ENCODE assay signal across 1 worm cellular context in genomic region chrII:6535957-6536424, ce11.
TF ChIP-seq lines count a peak whose summit lies in the region.

TSS of gene utp-20 (plus strand) at chrII:6536374.

TF ChIP-seq in whole organism, L1 larva, 84 proteins besides CTCF, POLR2A, EP300 and RAD21 (continued from another document):
- TF ChIP-seq elt-3 (tag; optimal IDR thresholded peaks at IDR 0.05; lab: Kevin White, UChicago) (peak in 1 of 6 experiments; percentile 35), ets-5 (GFP tag; IDR thresholded peaks at IDR 0.05; lab: Robert Waterston, UW) (no peak), nhr-20 (tag; optimal IDR thresholded peaks at IDR 0.05; lab: Kevin White, UChicago) (peak; percentile 46), zip-4 (GFP tag; optimal IDR thresholded peaks at IDR 0.05; lab: Kevin White, UChicago) (no peak), mdl-1 (tag; optimal IDR thresholded peaks at IDR 0.05; lab: Kevin White, UChicago) (peak in 1 of 2 experiments; percentile 10), lin-14 (GFP tag; optimal IDR thresholded peaks at IDR 0.05; lab: Kevin White, UChicago) (peak; percentile 60), nhr-11 (tag; optimal IDR thresholded peaks at IDR 0.05; lab: Kevin White, UChicago) (no peak), F16B12.6 (tag; optimal IDR thresholded peaks at IDR 0.05; lab: Kevin White, UChicago) (peak; percentile 30), unc-86 (tag; optimal IDR thresholded peaks at IDR 0.05; lab: Kevin White, UChicago) (no peak), unc-98 (GFP tag; IDR thresholded peaks at IDR 0.05; lab: Robert Waterston, UW) (no peak), C16A3.4 (tag; optimal IDR thresholded peaks at IDR 0.05; lab: Kevin White, UChicago) (peak; percentile 83), rnt-1 (tag; optimal IDR thresholded peaks at IDR 0.05; lab: Kevin White, UChicago) (peak; percentile 52), ces-1 (GFP tag; optimal IDR thresholded peaks at IDR 0.05; lab: Kevin White, UChicago) (peak; percentile 48), nhr-77 (tag; optimal IDR thresholded peaks at IDR 0.05; lab: Kevin White, UChicago) (no peak), nhr-47 (tag; optimal IDR thresholded peaks at IDR 0.05; lab: Kevin White, UChicago) (no peak), irx-1 (tag; optimal IDR thresholded peaks at IDR 0.05; lab: Kevin White, UChicago) (no peak), blmp-1 (tag; optimal IDR thresholded peaks at IDR 0.05; lab: Kevin White, UChicago) (peak; percentile 49), pag-3 (tag; optimal IDR thresholded peaks at IDR 0.05; lab: Kevin White, UChicago; ENCODE audit: borderline replicate concordance, insufficient read depth) (no peak), lsy-2 (tag; optimal IDR thresholded peaks at IDR 0.05; lab: Kevin White, UChicago) (peak; percentile 69 to 82), C34B4.2 (tag; optimal IDR thresholded peaks at IDR 0.05; lab: Kevin White, UChicago) (no peak), sup-37 (GFP tag; optimal IDR thresholded peaks at IDR 0.05; lab: Kevin White, UChicago) (no peak), ceh-82 (tag; optimal IDR thresholded peaks at IDR 0.05; lab: Kevin White, UChicago) (peak in 2 of 3 experiments; percentile 4 to 43), xbp-1 (tag; optimal IDR thresholded peaks at IDR 0.05; lab: Kevin White, UChicago) (peak; percentile 56), nhr-84 (tag; optimal IDR thresholded peaks at IDR 0.05; lab: Kevin White, UChicago) (no peak), tlp-1 (tag; optimal IDR thresholded peaks at IDR 0.05; lab: Kevin White, UChicago) (no peak), lin-35 (GFP tag; optimal IDR thresholded peaks at IDR 0.05; lab: Kevin White, UChicago) (peak; percentile 90 to 97), alr-1 (tag; optimal IDR thresholded peaks at IDR 0.05; lab: Kevin White, UChicago; ENCODE audit: borderline replicate concordance) (no peak), skn-1 (tag; optimal IDR thresholded peaks at IDR 0.05; lab: Kevin White, UChicago) (peak; percentile 59), dpl-1 (GFP tag; optimal IDR thresholded peaks at IDR 0.05; lab: Kevin White, UChicago) (peak; percentile 83 to 93 (median 92)), egl-27 (tag; optimal IDR thresholded peaks at IDR 0.05; lab: Kevin White, UChicago) (no peak), efl-1 (optimal IDR thresholded peaks at IDR 0.05; lab: Kevin White, UChicago) (peak; percentile 81 to 92), efl-1 (GFP tag; optimal IDR thresholded peaks at IDR 0.05 in 1 of 2; lab: Kevin White, UChicago) (peak; percentile 92 to 99), fkh-8 (tag; optimal IDR thresholded peaks at IDR 0.05; lab: Kevin White, UChicago) (peak; percentile 26), nhr-237 (tag; optimal IDR thresholded peaks at IDR 0.05; lab: Kevin White, UChicago) (no peak), lin-39 (tag; optimal IDR thresholded peaks at IDR 0.05; lab: Kevin White, UChicago) (peak; percentile 2), fkh-10 (GFP tag; optimal IDR thresholded peaks at IDR 0.05; lab: Kevin White, UChicago) (peak; percentile 3), hlh-17 (GFP tag; optimal IDR thresholded peaks at IDR 0.05; lab: Kevin White, UChicago; ENCODE audit: borderline replicate concordance) (no peak), lin-15B (tag; optimal IDR thresholded peaks at IDR 0.05; lab: Kevin White, UChicago) (peak; percentile 22), mef-2 (tag; optimal IDR thresholded peaks at IDR 0.05; lab: Kevin White, UChicago) (no peak), fkh-4 (tag; optimal IDR thresholded peaks at IDR 0.05; lab: Kevin White, UChicago; ENCODE audit: borderline replicate concordance) (no peak), tbx-2 (tag; optimal IDR thresholded peaks at IDR 0.05; lab: Kevin White, UChicago) (no peak), unc-130 (tag; optimal IDR thresholded peaks at IDR 0.05; lab: Kevin White, UChicago) (peak; percentile 19), lir-3 (tag; optimal IDR thresholded peaks at IDR 0.05; lab: Kevin White, UChicago; ENCODE audit: poor library complexity) (no peak), pax-3 (tag; optimal IDR thresholded peaks at IDR 0.05; lab: Kevin White, UChicago) (no peak), aha-1 (tag; optimal IDR thresholded peaks at IDR 0.05; lab: Kevin White, UChicago) (no peak), nhr-12 (tag; optimal IDR thresholded peaks at IDR 0.05; lab: Kevin White, UChicago) (no peak), lin-13 (GFP tag; optimal IDR thresholded peaks at IDR 0.05; lab: Kevin White, UChicago) (no peak), nhr-85 (tag; lab: Kevin White, UChicago) (peak; percentile 65), aly-2 (tag; optimal IDR thresholded peaks at IDR 0.05; lab: Kevin White, UChicago) (no peak), nhr-76 (tag; optimal IDR thresholded peaks at IDR 0.05; lab: Kevin White, UChicago) (no peak), fos-1 (tag; optimal IDR thresholded peaks at IDR 0.05; lab: Kevin White, UChicago) (no peak), elt-2 (tag; optimal IDR thresholded peaks at IDR 0.05; lab: Kevin White, UChicago) (peak; percentile 5)
